Worm (Caenorhabditis elegans): ENCODE data around the gene F59C12.3.

Gene F59C12.3

ce11 chrX:16609424-16609823 is at the start of gene F59C12.3:
Gene F59C12.3 (minus strand): TSS chrX:16609524.
- TF ChIP-seq ceh-36 (tag; optimal IDR thresholded peaks at IDR 0.05) (no peak), ama-1 (optimal IDR thresholded peaks at IDR 0.05) (no peak), hmbx-1 (tag; optimal IDR thresholded peaks at IDR 0.05) (no peak), tra-4 (tag; optimal IDR thresholded peaks at IDR 0.05) (no peak)

ce11 chrX:16658309-16658708 is 49.0 kb upstream of the F59C12.3 start:
- TF ChIP-seq tbx-37 (GFP tag; conservative IDR thresholded peaks at IDR 0.05) (no peak), hmg-4 (GFP tag; optimal IDR thresholded peaks at IDR 0.05) (no peak), ceh-13 (GFP tag; optimal IDR thresholded peaks at IDR 0.05) (no peak), F13C5.2 (tag; optimal IDR thresholded peaks at IDR 0.05) (no peak), tbx-11 (GFP tag; IDR thresholded peaks at IDR 0.05) (no peak)

- TF ChIP-seq ets-7 (tag; optimal IDR thresholded peaks at IDR 0.05) (no peak), hmg-4 (GFP tag; optimal IDR thresholded peaks at IDR 0.05) (no peak), pes-1 (GFP tag; IDR thresholded peaks at IDR 0.05) (no peak), hnd-1 (tag; optimal IDR thresholded peaks at IDR 0.05) (no peak), tbx-11 (GFP tag; IDR thresholded peaks at IDR 0.05) (no peak), aly-1 (tag; optimal IDR thresholded peaks at IDR 0.05) (no peak)
Observed at ce11 chrX:16655283-16655682, 46.0 kb upstream of the F59C12.3 start.

- TF ChIP-seq B0310.2 (tag; optimal IDR thresholded peaks at IDR 0.05), result no peak
- TF ChIP-seq scrt-1 (GFP tag; IDR thresholded peaks at IDR 0.05), result no peak
Observed at ce11 chrX:16650600-16650999, 41.3 kb upstream of the F59C12.3 start.

ce11 chrX:16648773-16649172 is 39.4 kb upstream of the F59C12.3 start:
- TF ChIP-seq F13C5.2 (tag; optimal IDR thresholded peaks at IDR 0.05), result no peak
- TF ChIP-seq tbx-11 (GFP tag; IDR thresholded peaks at IDR 0.05), result no peak
- TF ChIP-seq pes-1 (GFP tag; IDR thresholded peaks at IDR 0.05), result no peak
- no peak for TF ChIP-seq aly-1 (tag; optimal IDR thresholded peaks at IDR 0.05)
- TF ChIP-seq hnd-1 (tag; optimal IDR thresholded peaks at IDR 0.05), result no peak
- TF ChIP-seq ama-1 (optimal IDR thresholded peaks at IDR 0.05), result no peak
- no peak for TF ChIP-seq scrt-1 (GFP tag; IDR thresholded peaks at IDR 0.05)
- no peak for TF ChIP-seq ceh-36 (tag; optimal IDR thresholded peaks at IDR 0.05)
- no peak for TF ChIP-seq tbx-37 (GFP tag; conservative IDR thresholded peaks at IDR 0.05)
- TF ChIP-seq hmg-4 (GFP tag; optimal IDR thresholded peaks at IDR 0.05), result no peak
- TF ChIP-seq sea-1 (GFP tag; conservative IDR thresholded peaks at IDR 0.05), result no peak

ce11 chrX:16647222-16647621 is 37.9 kb upstream of the F59C12.3 start:
- TF ChIP-seq pes-1 (GFP tag; IDR thresholded peaks at IDR 0.05) (no peak), sea-1 (GFP tag; conservative IDR thresholded peaks at IDR 0.05) (no peak), hmbx-1 (tag; optimal IDR thresholded peaks at IDR 0.05) (no peak)

ce11 chrX:16644889-16645288 is 35.6 kb upstream of the F59C12.3 start:
- TF ChIP-seq hmbx-1 (tag; optimal IDR thresholded peaks at IDR 0.05), result no peak
- TF ChIP-seq tra-4 (tag; optimal IDR thresholded peaks at IDR 0.05), result no peak
- no peak for TF ChIP-seq sea-1 (GFP tag; conservative IDR thresholded peaks at IDR 0.05)
- no peak for TF ChIP-seq pes-1 (GFP tag; IDR thresholded peaks at IDR 0.05)
- no peak for TF ChIP-seq hnd-1 (tag; optimal IDR thresholded peaks at IDR 0.05)
- no peak for TF ChIP-seq ceh-36 (tag; optimal IDR thresholded peaks at IDR 0.05)
- TF ChIP-seq aly-1 (tag; optimal IDR thresholded peaks at IDR 0.05), result no peak
- no peak for TF ChIP-seq flt-1 (GFP tag; IDR thresholded peaks at IDR 0.05)
- no peak for TF ChIP-seq scrt-1 (GFP tag; IDR thresholded peaks at IDR 0.05)
- no peak for TF ChIP-seq hmg-4 (GFP tag; optimal IDR thresholded peaks at IDR 0.05)
- TF ChIP-seq ets-7 (tag; optimal IDR thresholded peaks at IDR 0.05), result no peak
- TF ChIP-seq ama-1 (optimal IDR thresholded peaks at IDR 0.05), result no peak

ce11 chrX:16643246-16643645 is 33.9 kb upstream of the F59C12.3 start:
- TF ChIP-seq tra-4 (tag; optimal IDR thresholded peaks at IDR 0.05) (no peak), sea-1 (GFP tag; conservative IDR thresholded peaks at IDR 0.05) (no peak), pes-1 (GFP tag; IDR thresholded peaks at IDR 0.05) (no peak), scrt-1 (GFP tag; IDR thresholded peaks at IDR 0.05) (no peak), aly-1 (tag; optimal IDR thresholded peaks at IDR 0.05) (no peak), flt-1 (GFP tag; IDR thresholded peaks at IDR 0.05) (no peak), hmbx-1 (tag; optimal IDR thresholded peaks at IDR 0.05) (no peak), tbx-37 (GFP tag; conservative IDR thresholded peaks at IDR 0.05) (no peak), hnd-1 (tag; optimal IDR thresholded peaks at IDR 0.05) (no peak), ceh-13 (GFP tag; optimal IDR thresholded peaks at IDR 0.05) (no peak), hmg-4 (GFP tag; optimal IDR thresholded peaks at IDR 0.05) (no peak), tbx-11 (GFP tag; IDR thresholded peaks at IDR 0.05) (no peak)

ce11 chrX:16641678-16642077 is 32.4 kb upstream of the F59C12.3 start:
- TF ChIP-seq tbx-11 (GFP tag; IDR thresholded peaks at IDR 0.05) (no peak), hmg-4 (GFP tag; optimal IDR thresholded peaks at IDR 0.05) (no peak), tra-4 (tag; optimal IDR thresholded peaks at IDR 0.05) (no peak), pes-1 (GFP tag; IDR thresholded peaks at IDR 0.05) (no peak), ets-7 (tag; optimal IDR thresholded peaks at IDR 0.05) (no peak), scrt-1 (GFP tag; IDR thresholded peaks at IDR 0.05) (no peak), ceh-36 (tag; optimal IDR thresholded peaks at IDR 0.05) (no peak), sea-1 (GFP tag; conservative IDR thresholded peaks at IDR 0.05) (no peak), B0310.2 (tag; optimal IDR thresholded peaks at IDR 0.05) (no peak), ceh-13 (GFP tag; optimal IDR thresholded peaks at IDR 0.05) (no peak), tbx-37 (GFP tag; conservative IDR thresholded peaks at IDR 0.05) (no peak), ama-1 (optimal IDR thresholded peaks at IDR 0.05) (no peak), flt-1 (GFP tag; IDR thresholded peaks at IDR 0.05) (no peak), aly-1 (tag; optimal IDR thresholded peaks at IDR 0.05) (no peak), hnd-1 (tag; optimal IDR thresholded peaks at IDR 0.05) (no peak), F13C5.2 (tag; optimal IDR thresholded peaks at IDR 0.05) (no peak)

Data from whole organism, early embryonic.